Fruit fly (Drosophila melanogaster): ENCODE measurements around the gene CG34124.

The CG34124 gene

dm6 chr2L:4953086-4953570 lies 5.1 kb upstream of the CG34124 start, which contains the start of gene Jon25Bii:
Jon25Bii (minus strand) TSS chr2L:4953136.
- TF ChIP-seq psq (optimal IDR thresholded peaks at IDR 0.05) (no peak), Myc (optimal IDR thresholded peaks at IDR 0.05) (no peak), Sin3A (optimal IDR thresholded peaks at IDR 0.05) (no peak), insv (optimal IDR thresholded peaks at IDR 0.05) (no peak), h (optimal IDR thresholded peaks at IDR 0.05) (no peak), ttk (optimal IDR thresholded peaks at IDR 0.05) (no peak)

dm6 chr2L:4955094-4955823 lies 3.0 kb upstream of the CG34124 start, which contains the start of the genes Jon25Bi and Marcal1:
Jon25Bi (minus strand) TSS chr2L:4955144.
Marcal1 (plus strand) TSS chr2L:4955509.
- TF ChIP-seq Myc (optimal IDR thresholded peaks at IDR 0.05) (no peak), h (optimal IDR thresholded peaks at IDR 0.05) (no peak), insv (optimal IDR thresholded peaks at IDR 0.05) (no peak), Sin3A (optimal IDR thresholded peaks at IDR 0.05) (no peak), psq (optimal IDR thresholded peaks at IDR 0.05) (no peak), ttk (optimal IDR thresholded peaks at IDR 0.05) (no peak)

dm6 chr2L:4965420-4965819 lies 7.2 kb downstream of the CG34124 start, which contains the start of gene CG34125:
CG34125 (plus strand) TSS chr2L:4965673.
- TF ChIP-seq psq (optimal IDR thresholded peaks at IDR 0.05), result no peak
- TF ChIP-seq ttk (optimal IDR thresholded peaks at IDR 0.05), result no peak
- TF ChIP-seq Myc (optimal IDR thresholded peaks at IDR 0.05), result no peak
- no peak for TF ChIP-seq insv (optimal IDR thresholded peaks at IDR 0.05)
- no peak for TF ChIP-seq h (optimal IDR thresholded peaks at IDR 0.05)
- no peak for TF ChIP-seq Sin3A (optimal IDR thresholded peaks at IDR 0.05)

dm6 chr2L:4965923-4966322 lies 7.7 kb downstream of the CG34124 start:
- TF ChIP-seq psq (optimal IDR thresholded peaks at IDR 0.05) (no peak), ttk (optimal IDR thresholded peaks at IDR 0.05) (no peak), Sin3A (optimal IDR thresholded peaks at IDR 0.05) (no peak), Myc (optimal IDR thresholded peaks at IDR 0.05) (no peak), h (optimal IDR thresholded peaks at IDR 0.05) (no peak), insv (optimal IDR thresholded peaks at IDR 0.05) (no peak)

dm6 chr2L:4967511-4967910 lies 9.3 kb downstream of the CG34124 start, which contains the start of gene eIF3i:
eIF3i (minus strand) TSS chr2L:4967775.
- TF ChIP-seq Sin3A (optimal IDR thresholded peaks at IDR 0.05), result no peak
- no peak for TF ChIP-seq ttk (optimal IDR thresholded peaks at IDR 0.05)
- no peak for TF ChIP-seq h (optimal IDR thresholded peaks at IDR 0.05)
- TF ChIP-seq psq (optimal IDR thresholded peaks at IDR 0.05), result no peak
- no peak for TF ChIP-seq Myc (optimal IDR thresholded peaks at IDR 0.05)
- TF ChIP-seq insv (optimal IDR thresholded peaks at IDR 0.05), result no peak

- TF ChIP-seq Sin3A (optimal IDR thresholded peaks at IDR 0.05), result no peak
- no peak for TF ChIP-seq ttk (optimal IDR thresholded peaks at IDR 0.05)
- TF ChIP-seq insv (optimal IDR thresholded peaks at IDR 0.05), result no peak
- TF ChIP-seq h (optimal IDR thresholded peaks at IDR 0.05), result no peak
- no peak for TF ChIP-seq Myc (optimal IDR thresholded peaks at IDR 0.05)
- TF ChIP-seq psq (optimal IDR thresholded peaks at IDR 0.05), result no peak
Measured at dm6 chr2L:4968767-4969166, 10.6 kb downstream of the CG34124 start, which contains the start of the genes Scox and Polr1C. Scox (minus strand) TSS chr2L:4968935. Polr1C (plus strand) TSS chr2L:4969004.

dm6 chr2L:4971329-4971798 lies 13.2 kb downstream of the CG34124 start, which contains the start of gene CG14043:
CG14043 (plus strand) TSS chr2L:4971702.
- TF ChIP-seq ttk (optimal IDR thresholded peaks at IDR 0.05), result no peak
- TF ChIP-seq Sin3A (optimal IDR thresholded peaks at IDR 0.05), result no peak
- no peak for TF ChIP-seq insv (optimal IDR thresholded peaks at IDR 0.05)
- no peak for TF ChIP-seq Myc (optimal IDR thresholded peaks at IDR 0.05)
- TF ChIP-seq h (optimal IDR thresholded peaks at IDR 0.05), result no peak
- TF ChIP-seq psq (optimal IDR thresholded peaks at IDR 0.05), result no peak

- TF ChIP-seq Sin3A (optimal IDR thresholded peaks at IDR 0.05) (no peak), h (optimal IDR thresholded peaks at IDR 0.05) (no peak), insv (optimal IDR thresholded peaks at IDR 0.05) (no peak), psq (optimal IDR thresholded peaks at IDR 0.05) (no peak), ttk (optimal IDR thresholded peaks at IDR 0.05) (no peak), Myc (optimal IDR thresholded peaks at IDR 0.05) (no peak)
Measured at dm6 chr2L:4973731-4974415, 15.7 kb downstream of the CG34124 start, which contains the start of gene mRpL28. mRpL28 (plus strand) TSS chr2L:4973976.

dm6 chr2L:4976988-4977551 lies 18.9 kb downstream of the CG34124 start, which contains the start of the genes Gmd and CG3792:
Gmd (minus strand) TSS chr2L:4977023.
CG3792 (plus strand) TSS chr2L:4977312.
- TF ChIP-seq Sin3A (optimal IDR thresholded peaks at IDR 0.05) (no peak), psq (optimal IDR thresholded peaks at IDR 0.05) (no peak), h (optimal IDR thresholded peaks at IDR 0.05) (no peak), ttk (optimal IDR thresholded peaks at IDR 0.05) (no peak), insv (optimal IDR thresholded peaks at IDR 0.05) (no peak), Myc (optimal IDR thresholded peaks at IDR 0.05) (no peak)

- no peak for TF ChIP-seq psq (optimal IDR thresholded peaks at IDR 0.05)
- TF ChIP-seq Sin3A (optimal IDR thresholded peaks at IDR 0.05), result no peak
- TF ChIP-seq insv (optimal IDR thresholded peaks at IDR 0.05), result no peak
- no peak for TF ChIP-seq h (optimal IDR thresholded peaks at IDR 0.05)
- TF ChIP-seq ttk (optimal IDR thresholded peaks at IDR 0.05), result no peak
- TF ChIP-seq Myc (optimal IDR thresholded peaks at IDR 0.05), result no peak
Measured at dm6 chr2L:4979138-4979537, 20.9 kb downstream of the CG34124 start, which contains the start of gene CG8891. CG8891 (minus strand) TSS chr2L:4979379.

dm6 chr2L:4981278-4981966 lies 23.2 kb downstream of the CG34124 start, which contains the start of the genes CG8892 and CG34126:
CG8892 (minus strand) TSS chr2L:4981592.
CG34126 (plus strand) TSS chr2L:4981614.
- no peak for TF ChIP-seq psq (optimal IDR thresholded peaks at IDR 0.05)
- TF ChIP-seq h (optimal IDR thresholded peaks at IDR 0.05), result no peak
- TF ChIP-seq insv (optimal IDR thresholded peaks at IDR 0.05), result no peak
- no peak for TF ChIP-seq Sin3A (optimal IDR thresholded peaks at IDR 0.05)
- no peak for TF ChIP-seq ttk (optimal IDR thresholded peaks at IDR 0.05)
- no peak for TF ChIP-seq Myc (optimal IDR thresholded peaks at IDR 0.05)
